Worm (Caenorhabditis elegans) whole organism, L1 larva: Measurements from ENCODE around the gene M106.2.

Experiments
- C04F5.9 ChIP-seq: sonication (generic microtip); optimal IDR thresholded peaks from 2 replicates; lab custom pipeline; 2016; ENCODE audit warnings: missing genetic modification characterization, missing compliant biosample characterization
- C16A3.4 ChIP-seq: fragments of 150-350 bp; optimal IDR thresholded peaks from 2 replicates; lab custom pipeline; 2014; ENCODE audit warnings: missing biosample characterization, missing genetic modification characterization
- aha-1 ChIP-seq: fragments of 150-350 bp; optimal IDR thresholded peaks from 2 replicates; lab custom pipeline; 2014; ENCODE audit warnings: missing biosample characterization, missing genetic modification characterization
- alr-1 ChIP-seq: fragments of 200-800 bp; sonication (Bioruptor generic); optimal IDR thresholded peaks from 2 replicates; lab custom pipeline; 2018; ENCODE audit warnings: borderline replicate concordance, mild to moderate bottlenecking, missing genetic modification characterization, missing compliant biosample characterization
- aly-2 ChIP-seq: fragments of 150-350 bp; optimal IDR thresholded peaks from 2 replicates; lab custom pipeline; 2014; ENCODE audit warnings: missing biosample characterization, missing genetic modification characterization
- ama-1 ChIP-seq: fragments of 150-350 bp; optimal IDR thresholded peaks from 2 replicates; lab custom pipeline; 2014
- blmp-1 ChIP-seq: fragments of 150-350 bp; optimal IDR thresholded peaks from 2 replicates; lab custom pipeline; 2014; ENCODE audit warnings: missing biosample characterization, missing genetic modification characterization
- ceh-63 ChIP-seq: fragments of 200-800 bp; sonication (Bioruptor generic); optimal IDR thresholded peaks from 2 replicates; lab custom pipeline; 2018; ENCODE audit warnings: mild to moderate bottlenecking, missing genetic modification characterization, missing compliant biosample characterization
- ceh-8 ChIP-seq: fragments of 200-800 bp; sonication (Bioruptor generic); optimal IDR thresholded peaks from 2 replicates; lab custom pipeline; 2018; ENCODE audit warnings: mild to moderate bottlenecking, missing genetic modification characterization, moderate library complexity, missing compliant biosample characterization
- ceh-82 ChIP-seq, 3 experiments: fragments of 150-350 bp in 1 of 3; sonication (generic microtip) in 2 of 3; optimal IDR thresholded peaks; 2 replicates each; lab custom pipeline; 2014 to 2017; ENCODE audit warnings: missing biosample characterization in 3 of 3, missing genetic modification characterization in 3 of 3
- ceh-90 ChIP-seq: sonication (generic microtip); optimal IDR thresholded peaks from 2 replicates; lab custom pipeline; 2016; ENCODE audit warnings: missing genetic modification characterization, missing compliant biosample characterization
- ces-1 ChIP-seq: fragments of 150-350 bp; optimal IDR thresholded peaks from 2 replicates; lab custom pipeline; 2014; ENCODE audit warnings: missing biosample characterization, missing genetic modification reagents, missing genetic modification characterization
- dsc-1 ChIP-seq: sonication (generic microtip); optimal IDR thresholded peaks from 2 replicates; lab custom pipeline; 2016; ENCODE audit warnings: mild to moderate bottlenecking, missing genetic modification characterization, missing compliant biosample characterization
- efl-1 ChIP-seq, 4 experiments: fragments of 150-350 bp; optimal IDR thresholded peaks in 3 of 4; peaks in 1 of 4; 1 replicate in 1 of 4; 2 replicates in 3 of 4; lab custom pipeline; 2014; ENCODE audit warnings: missing biosample characterization in 2 of 4, missing genetic modification characterization in 2 of 4, missing genetic modification reagents in 2 of 4
- efl-3 ChIP-seq: fragments of 200-800 bp; sonication (Bioruptor generic); optimal IDR thresholded peaks from 2 replicates; lab custom pipeline; 2018; ENCODE audit warnings: mild to moderate bottlenecking, missing genetic modification characterization, missing compliant biosample characterization
- egl-13 ChIP-seq: sonication (generic microtip); optimal IDR thresholded peaks from 2 replicates; lab custom pipeline; 2016; ENCODE audit warnings: missing genotype, missing genetic modification reagents, missing genetic modification characterization, missing compliant biosample characterization
- egl-27 ChIP-seq, 2 experiments: fragments of 150-350 bp in 1 of 2; sonication (generic microtip); optimal IDR thresholded peaks; 3 replicates each; lab custom pipeline; 2017 to 2018; ENCODE audit warnings: missing biosample characterization in 2 of 2, missing genetic modification characterization in 2 of 2, missing genetic modification reagents in 2 of 2
- ets-5 ChIP-seq: fragments of 200-800 bp; sonication (Bioruptor generic); IDR thresholded peaks from 2 replicates; pipeline ENCODE4 v1.3.6; 2022; ENCODE audit warnings: missing genetic modification characterization, missing compliant biosample characterization
- fkh-8 ChIP-seq: sonication (generic microtip); optimal IDR thresholded peaks from 2 replicates; lab custom pipeline; 2016; ENCODE audit warnings: mild to moderate bottlenecking, missing genetic modification characterization, missing compliant biosample characterization
- grh-1 ChIP-seq: fragments of 200-800 bp; sonication (Bioruptor generic); IDR thresholded peaks from 2 replicates; pipeline ENCODE4 v1.3.6; 2022; ENCODE audit warnings: missing genetic modification reagents, missing genetic modification characterization, missing compliant biosample characterization
- hlh-17 ChIP-seq: fragments of 200-800 bp; sonication (Bioruptor generic); optimal IDR thresholded peaks from 2 replicates; lab custom pipeline; 2018; ENCODE audit warnings: missing genetic modification characterization, mild to moderate bottlenecking, missing compliant biosample characterization, moderate library complexity, borderline replicate concordance
- hpl-2 ChIP-seq: fragments of 150-350 bp; optimal IDR thresholded peaks from 2 replicates; lab custom pipeline; 2014; ENCODE audit warnings: missing biosample characterization, missing genetic modification reagents, missing genetic modification characterization
- irx-1 ChIP-seq: sonication (generic microtip); optimal IDR thresholded peaks from 2 replicates; lab custom pipeline; 2016; ENCODE audit warnings: missing genetic modification characterization, missing compliant biosample characterization
- isw-1 ChIP-seq: fragments of 200-800 bp; sonication (Bioruptor generic); IDR thresholded peaks from 2 replicates; pipeline ENCODE4 v1.3.6; 2022; ENCODE audit warnings: missing genetic modification characterization, missing compliant biosample characterization
- jun-1 ChIP-seq: fragments of 150-350 bp; optimal IDR thresholded peaks from 2 replicates; lab custom pipeline; 2014; ENCODE audit warnings: missing biosample characterization, missing genetic modification reagents, missing genetic modification characterization
- lin-13 ChIP-seq: fragments of 150-350 bp; optimal IDR thresholded peaks from 2 replicates; lab custom pipeline; 2014; ENCODE audit warnings: missing biosample characterization, missing genetic modification reagents, missing genetic modification characterization
- lin-14 ChIP-seq: fragments of 200-800 bp; sonication (Bioruptor generic); optimal IDR thresholded peaks from 2 replicates; lab custom pipeline; 2018; ENCODE audit warnings: mild to moderate bottlenecking, missing genetic modification characterization, moderate library complexity, missing compliant biosample characterization
- lin-15B ChIP-seq: fragments of 150-350 bp; sonication (generic microtip); optimal IDR thresholded peaks from 3 replicates; lab custom pipeline; 2014; ENCODE audit warnings: missing biosample characterization, missing genetic modification characterization
- lin-35 ChIP-seq, 2 experiments: fragments of 150-350 bp; optimal IDR thresholded peaks; 2 replicates each; lab custom pipeline; 2014; ENCODE audit warnings: missing biosample characterization in 2 of 2, missing genetic modification characterization in 2 of 2, missing genetic modification reagents in 2 of 2
- lin-39 ChIP-seq: fragments of 150-350 bp; optimal IDR thresholded peaks from 2 replicates; lab custom pipeline; 2014; ENCODE audit warnings: missing biosample characterization, missing genetic modification reagents, missing genetic modification characterization
- lir-3 ChIP-seq: sonication (generic microtip); optimal IDR thresholded peaks from 2 replicates; lab custom pipeline; 2016; ENCODE audit warnings: mild to moderate bottlenecking, missing genetic modification characterization, moderate library complexity, missing compliant biosample characterization; ENCODE audit not compliant: poor library complexity
- lsy-2 ChIP-seq, 2 experiments: fragments of 150-350 bp; optimal IDR thresholded peaks; 2 replicates each; lab custom pipeline; 2014; ENCODE audit warnings: missing biosample characterization in 2 of 2, missing genetic modification characterization in 2 of 2
- mab-9 ChIP-seq: fragments of 200-800 bp; sonication (Bioruptor generic); IDR thresholded peaks from 2 replicates; pipeline ENCODE4 v1.3.6; 2022; ENCODE audit warnings: missing genetic modification reagents, missing genetic modification characterization, missing compliant biosample characterization
- mdl-1 ChIP-seq, 2 experiments: fragments of 150-350 bp; optimal IDR thresholded peaks; 2 replicates each; lab custom pipeline; 2014 to 2017; ENCODE audit warnings: missing biosample characterization in 2 of 2, missing genetic modification characterization in 2 of 2, inconsistent platforms in 1 of 2
- mef-2 ChIP-seq: fragments of 150-350 bp; optimal IDR thresholded peaks from 2 replicates; lab custom pipeline; 2014; ENCODE audit warnings: missing biosample characterization, missing genetic modification characterization
- nhr-19 ChIP-seq: fragments of 200-800 bp; sonication (Bioruptor generic); conservative IDR thresholded peaks from 2 replicates; pipeline ENCODE4 v1.3.6; 2022; ENCODE audit warnings: missing genetic modification characterization, missing compliant biosample characterization
- nhr-20 ChIP-seq: sonication (generic microtip); optimal IDR thresholded peaks from 2 replicates; lab custom pipeline; 2016; ENCODE audit warnings: mild to moderate bottlenecking, missing genetic modification characterization, missing compliant biosample characterization
- nhr-237 ChIP-seq: fragments of 150-350 bp; optimal IDR thresholded peaks from 2 replicates; lab custom pipeline; 2014; ENCODE audit warnings: missing biosample characterization, missing genetic modification characterization
- nhr-28 ChIP-seq: fragments of 150-350 bp; optimal IDR thresholded peaks from 2 replicates; lab custom pipeline; 2014; ENCODE audit warnings: missing biosample characterization, missing genetic modification characterization
- nhr-47 ChIP-seq: sonication (generic microtip); optimal IDR thresholded peaks from 2 replicates; lab custom pipeline; 2016; ENCODE audit warnings: mild to moderate bottlenecking, missing genetic modification characterization, moderate library complexity, missing compliant biosample characterization
- nhr-71 ChIP-seq: sonication (generic microtip); optimal IDR thresholded peaks from 2 replicates; lab custom pipeline; 2016; ENCODE audit warnings: mild to moderate bottlenecking, missing genetic modification characterization, moderate library complexity, missing compliant biosample characterization
- nhr-76 ChIP-seq: sonication (generic microtip); optimal IDR thresholded peaks from 2 replicates; lab custom pipeline; 2017; ENCODE audit warnings: missing biosample characterization, missing genetic modification characterization
- nhr-84 ChIP-seq: sonication (generic microtip); optimal IDR thresholded peaks from 2 replicates; lab custom pipeline; 2017; ENCODE audit warnings: missing biosample characterization, missing genetic modification characterization
- snpc-4 ChIP-seq: fragments of 150-350 bp; optimal IDR thresholded peaks from 2 replicates; lab custom pipeline; 2014; ENCODE audit warnings: missing biosample characterization, missing genetic modification characterization
- tbx-2 ChIP-seq: sonication (generic microtip); optimal IDR thresholded peaks from 2 replicates; lab custom pipeline; 2016; ENCODE audit warnings: missing genetic modification characterization, missing compliant biosample characterization
- unc-130 ChIP-seq: fragments of 150-350 bp; optimal IDR thresholded peaks from 2 replicates; lab custom pipeline; 2017; ENCODE audit warnings: missing biosample characterization, missing genetic modification characterization, inconsistent platforms
- unc-30 ChIP-seq: sonication (generic microtip); optimal IDR thresholded peaks from 2 replicates; lab custom pipeline; 2017; ENCODE audit warnings: missing biosample characterization, missing genetic modification characterization
- unc-86 ChIP-seq: sonication (generic microtip); optimal IDR thresholded peaks from 2 replicates; lab custom pipeline; 2016; ENCODE audit warnings: missing genetic modification characterization, missing compliant biosample characterization
- vab-15 ChIP-seq: sonication (generic microtip); optimal IDR thresholded peaks from 2 replicates; lab custom pipeline; 2017; ENCODE audit warnings: missing genotype, mild to moderate bottlenecking, missing genetic modification characterization, missing compliant biosample characterization
- xbp-1 ChIP-seq: sonication (generic microtip); optimal IDR thresholded peaks from 2 replicates; lab custom pipeline; 2016; ENCODE audit warnings: missing genetic modification characterization, missing compliant biosample characterization
- zag-1 ChIP-seq: fragments of 150-350 bp; optimal IDR thresholded peaks from 2 replicates; lab custom pipeline; 2014; ENCODE audit warnings: missing biosample characterization, missing genetic modification characterization
- zip-4 ChIP-seq: fragments of 200-800 bp; sonication (Bioruptor generic); optimal IDR thresholded peaks from 2 replicates; lab custom pipeline; 2018; ENCODE audit warnings: mild to moderate bottlenecking, missing genetic modification characterization, moderate library complexity, missing compliant biosample characterization
- ztf-4 ChIP-seq: fragments of 150-350 bp; optimal IDR thresholded peaks from 2 replicates; lab custom pipeline; 2014; ENCODE audit warnings: missing biosample characterization, missing genetic modification characterization

The M106.2 gene

DNA sequence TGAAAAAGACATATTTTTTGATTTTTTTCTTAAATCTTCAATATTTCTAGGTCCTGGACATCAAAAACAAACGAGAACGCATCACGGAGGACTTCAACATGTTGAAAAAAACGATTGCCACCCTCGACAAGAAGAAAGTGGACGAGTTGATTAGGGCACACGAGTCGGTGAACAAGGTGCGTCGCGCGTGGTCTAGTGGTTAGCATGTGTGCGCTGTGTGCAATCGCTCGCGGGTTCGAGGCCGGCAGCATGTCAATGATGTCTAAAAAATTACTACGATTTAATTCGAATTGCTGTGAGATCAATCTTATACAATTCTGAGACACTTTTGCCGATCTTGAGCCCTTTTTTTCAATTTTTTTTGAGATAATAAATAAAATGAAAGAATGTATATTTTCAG, 9.7 kb downstream of the M106.2 start (continued):
- TF ChIP-seq alr-1 (tag; lab: Kevin White, UChicago) (no peak), unc-86 (tag; lab: Kevin White, UChicago) (peak; percentile 62), vab-15 (tag; lab: Kevin White, UChicago) (peak; percentile 54), lin-35 (GFP tag; optimal IDR thresholded peaks at IDR 0.05; lab: Kevin White, UChicago) (peak; percentile 77 to 89), irx-1 (tag; lab: Kevin White, UChicago) (peak; percentile 77), mab-9 (GFP tag; lab: Robert Waterston, UW) (peak; percentile 53; the same call in 1 of the 2 replicates), snpc-4 (tag; lab: Kevin White, UChicago) (peak; percentile 39), C04F5.9 (peak; percentile 85), nhr-84 (no peak), nhr-47 (peak; percentile 90), mef-2 (tag; lab: Kevin White, UChicago) (peak; percentile 30), efl-1 (optimal IDR thresholded peaks at IDR 0.05; lab: Kevin White, UChicago) (peak; percentile 69 to 78), efl-1 (GFP tag; optimal IDR thresholded peaks at IDR 0.05 in 1 of 2; lab: Kevin White, UChicago) (peak; percentile 62 to 98), ceh-90 (tag; lab: Kevin White, UChicago) (peak; percentile 6), aha-1 (tag; lab: Kevin White, UChicago) (no peak), nhr-28 (no peak), lin-15B (tag; lab: Kevin White, UChicago) (no peak), nhr-71 (tag; lab: Kevin White, UChicago) (peak; percentile 91), ama-1 (lab: Kevin White, UChicago) (no peak), lsy-2 (tag; optimal IDR thresholded peaks at IDR 0.05; lab: Kevin White, UChicago) (peak; percentile 77 to 79), blmp-1 (no peak), isw-1 (GFP tag; lab: Robert Waterston, UW) (peak; percentile 39), lin-39 (tag; lab: Kevin White, UChicago) (no peak), ets-5 (GFP tag; lab: Robert Waterston, UW) (no peak), grh-1 (GFP tag; lab: Robert Waterston, UW) (peak; percentile 46), efl-3 (GFP tag; lab: Kevin White, UChicago) (no peak), C16A3.4 (peak; percentile 88), lin-13 (GFP tag; lab: Kevin White, UChicago) (peak; percentile 84), egl-27 (tag; optimal IDR thresholded peaks at IDR 0.05; lab: Kevin White, UChicago) (peak in 1 of 2 experiments; percentile 54), ceh-82 (tag; optimal IDR thresholded peaks at IDR 0.05; lab: Kevin White, UChicago) (peak; percentile 72 to 88 (median 82)), jun-1 (peak; percentile 70), lir-3 (tag; lab: Kevin White, UChicago) (peak; percentile 76), unc-130 (tag; lab: Kevin White, UChicago) (peak; percentile 80), unc-30 (no peak), lin-14 (GFP tag; lab: Kevin White, UChicago) (peak; percentile 85), mdl-1 (tag; optimal IDR thresholded peaks at IDR 0.05; lab: Kevin White, UChicago) (peak; percentile 9 to 86), ztf-4 (tag; lab: Kevin White, UChicago) (peak; percentile 58), hlh-17 (GFP tag; lab: Kevin White, UChicago) (no peak), dsc-1 (tag; lab: Kevin White, UChicago) (peak; percentile 88), nhr-237 (tag; lab: Kevin White, UChicago) (peak; percentile 23), nhr-20 (tag; lab: Kevin White, UChicago) (peak; percentile 88), tbx-2 (tag; lab: Kevin White, UChicago) (peak; percentile 84), nhr-76 (tag; lab: Kevin White, UChicago) (peak; percentile 20), zip-4 (peak; percentile 52), aly-2 (tag; lab: Kevin White, UChicago) (peak; percentile 80), hpl-2 (no peak), xbp-1 (tag; lab: Kevin White, UChicago) (peak; percentile 72), egl-13 (tag; lab: Kevin White, UChicago) (peak; percentile 63), ceh-8 (peak; percentile 77), fkh-8 (tag; lab: Kevin White, UChicago) (peak; percentile 82), zag-1 (no peak), ceh-63 (GFP tag; lab: Kevin White, UChicago) (no peak), ces-1 (no peak), nhr-19 (GFP tag; lab: Robert Waterston, UW) (peak; percentile 85)
